Worm (Caenorhabditis elegans): ENCODE measurements around the gene Y44A6D.3.

DNA sequence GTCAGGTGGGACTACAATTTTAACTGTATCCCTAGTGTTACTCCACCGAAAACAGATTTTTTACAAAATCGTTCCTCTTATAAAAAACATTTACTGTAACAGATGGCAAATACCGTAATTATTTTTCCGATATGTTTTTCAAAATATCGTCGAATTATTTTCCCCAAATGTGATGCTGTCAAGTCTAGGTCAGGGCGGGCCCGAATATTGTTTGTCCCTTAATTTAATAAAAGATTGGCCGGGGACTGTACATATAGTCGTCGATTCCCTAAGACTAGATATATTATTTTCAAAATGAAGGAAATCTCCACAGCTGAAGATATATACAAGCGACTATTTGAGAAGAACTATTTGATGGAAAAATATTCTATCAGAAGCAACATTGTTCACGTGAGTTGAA lies 5.7 kb upstream of the Y44A6D.3 start, which contains the start of gene sdf-9:
- TF ChIP-seq K11D2.4 (GFP tag; IDR thresholded peaks at IDR 0.05), result no peak
- TF ChIP-seq pha-4 (tag; optimal IDR thresholded peaks at IDR 0.05), result no peak
- TF ChIP-seq ets-4 (GFP tag; optimal IDR thresholded peaks at IDR 0.05), result no peak
- no peak for TF ChIP-seq dpl-1 (GFP tag; optimal IDR thresholded peaks at IDR 0.05)
- TF ChIP-seq him-1 (tag; optimal IDR thresholded peaks at IDR 0.05), result no peak
- TF ChIP-seq rec-8 (tag; optimal IDR thresholded peaks at IDR 0.05), result no peak
- TF ChIP-seq sptf-2 (GFP tag; optimal IDR thresholded peaks at IDR 0.05), result no peak
- TF ChIP-seq aptf-3 (GFP tag; IDR thresholded peaks at IDR 0.05), result no peak
- no peak for TF ChIP-seq snpc-4 (GFP tag; optimal IDR thresholded peaks at IDR 0.05)
- no peak for TF ChIP-seq snpc-4 (tag; optimal IDR thresholded peaks at IDR 0.05)
- no peak for TF ChIP-seq rcor-1 (GFP tag; IDR thresholded peaks at IDR 0.05)
- no peak for TF ChIP-seq B0336.3 (GFP tag; IDR thresholded peaks at IDR 0.05)
- TF ChIP-seq die-1 (tag; optimal IDR thresholded peaks at IDR 0.05), result no peak
- no peak for TF ChIP-seq nfya-1 (tag; optimal IDR thresholded peaks at IDR 0.05; ENCODE audit: borderline replicate concordance, insufficient read depth)
- no peak for TF ChIP-seq ceh-79 (tag; optimal IDR thresholded peaks at IDR 0.05)

All from whole organism, young adult.